Worm (Caenorhabditis elegans) whole organism, L4 larva: ENCODE data around the gene upp-1.
"Not testable (repeated sequence)": the region's sequence is repeated elsewhere in the genome, so short reads cannot be mapped to it uniquely, and the experiment has no call there.

ENCODE experiments used
- F44E2.7 ChIP-seq: fragments of 200-800 bp; sonication (Bioruptor generic); IDR thresholded peaks from 2 replicates; pipeline ENCODE4 v2.1.2; 2022; ENCODE audit warnings: missing genetic modification characterization, missing compliant biosample characterization
- aly-2 ChIP-seq: sonication (generic microtip); optimal IDR thresholded peaks from 2 replicates; lab custom pipeline; 2018; ENCODE audit warnings: missing biosample characterization, missing genetic modification characterization
- dpl-1 ChIP-seq: fragments of 150-350 bp; optimal IDR thresholded peaks from 2 replicates; lab custom pipeline; 2014; ENCODE audit warnings: missing biosample characterization, missing genetic modification reagents, missing genetic modification characterization
- jun-1 ChIP-seq: fragments of 150-350 bp; optimal IDR thresholded peaks from 2 replicates; lab custom pipeline; 2014; ENCODE audit warnings: missing biosample characterization, missing genetic modification reagents, missing genetic modification characterization
- lin-13 ChIP-seq: fragments of 150-350 bp; optimal IDR thresholded peaks from 2 replicates; lab custom pipeline; 2014; ENCODE audit warnings: missing biosample characterization, missing genetic modification reagents, missing genetic modification characterization
- nhr-11 ChIP-seq: fragments of 150-350 bp; optimal IDR thresholded peaks from 2 replicates; lab custom pipeline; 2014; ENCODE audit warnings: missing biosample characterization, missing genetic modification characterization
- nhr-28 ChIP-seq: fragments of 150-350 bp; optimal IDR thresholded peaks from 2 replicates; lab custom pipeline; 2014; ENCODE audit warnings: missing biosample characterization, missing genetic modification characterization
- pqm-1 ChIP-seq: sonication (generic microtip); optimal IDR thresholded peaks from 2 replicates; lab custom pipeline; 2017; ENCODE audit warnings: missing biosample characterization, missing genetic modification characterization
- unc-39 ChIP-seq: sonication (generic microtip); optimal IDR thresholded peaks from 2 replicates; lab custom pipeline; 2017; ENCODE audit warnings: missing biosample characterization, missing genetic modification characterization
- unc-62 ChIP-seq, 3 experiments: fragments of 150-350 bp in 1 of 3; sonication (generic microtip); optimal IDR thresholded peaks in 2 of 3; peaks in 1 of 3; 1 replicate in 1 of 3; 2 replicates in 2 of 3; lab custom pipeline; 2014 to 2017; ENCODE audit warnings: missing biosample characterization in 3 of 3, missing genetic modification characterization in 3 of 3, missing genetic modification reagents in 3 of 3, missing genotype in 1 of 3
- zfp-2 ChIP-seq: sonication (generic microtip); optimal IDR thresholded peaks from 2 replicates; lab custom pipeline; 2016; ENCODE audit warnings: mild to moderate bottlenecking, missing genetic modification characterization, missing compliant biosample characterization

DNA sequence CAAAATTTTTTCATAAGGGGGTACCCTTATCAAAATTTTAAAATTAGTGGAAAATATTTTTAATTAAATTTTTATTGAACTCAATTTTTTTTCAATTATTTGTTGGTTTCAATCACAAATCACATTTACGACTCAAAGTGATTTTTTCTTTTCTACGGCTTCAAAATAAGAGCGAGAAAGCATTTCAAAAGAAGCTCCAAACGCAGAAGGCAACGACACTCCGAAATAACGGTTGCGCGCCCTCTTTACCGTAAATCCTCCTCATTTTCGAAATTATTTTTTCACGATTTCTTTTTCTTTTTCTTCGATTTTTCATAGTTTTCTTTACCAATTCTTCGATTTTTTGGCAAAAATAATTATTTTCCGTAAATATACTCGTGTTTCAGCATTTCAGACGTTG lies 41.8 kb downstream of the upp-1 start:
- TF ChIP-seq nhr-28; unc-39; pqm-1; aly-2; jun-1 (tag; lab: Kevin White, UChicago); lin-13 (GFP tag; lab: Kevin White, UChicago); zfp-2 (tag; lab: Kevin White, UChicago); unc-62 (GFP tag; optimal IDR thresholded peaks at IDR 0.05 in 1 of 2; lab: Kevin White, UChicago); unc-62 (tag; optimal IDR thresholded peaks at IDR 0.05; lab: Kevin White, UChicago); F44E2.7 (GFP tag; lab: Robert Waterston, UW); nhr-11; dpl-1 (GFP tag; lab: Kevin White, UChicago): not testable (repeated sequence)
